Worm (Caenorhabditis elegans) whole organism, L2 larva: Measurements from ENCODE around the gene C34F6.11.

ENCODE experiments used
- C34F6.9 ChIP-seq: fragments of 150-350 bp; optimal IDR thresholded peaks from 2 replicates; lab custom pipeline; 2014; ENCODE audit warnings: missing biosample characterization, missing genetic modification characterization
- R02D3.7 ChIP-seq: fragments of 150-350 bp; optimal IDR thresholded peaks from 2 replicates; lab custom pipeline; 2014; ENCODE audit warnings: missing biosample characterization, missing genetic modification characterization
- Y55F3AM.14 ChIP-seq: fragments of 200-800 bp; sonication (Bioruptor generic); optimal IDR thresholded peaks from 2 replicates; lab custom pipeline; 2018; ENCODE audit warnings: mild to moderate bottlenecking, missing genetic modification characterization, missing compliant biosample characterization
- ZK546.5 ChIP-seq: sonication (generic microtip); optimal IDR thresholded peaks from 2 replicates; lab custom pipeline; 2017; ENCODE audit warnings: missing biosample characterization, missing genetic modification characterization
- alr-1 ChIP-seq: fragments of 150-350 bp; optimal IDR thresholded peaks from 2 replicates; lab custom pipeline; 2014; ENCODE audit warnings: missing biosample characterization, missing genetic modification characterization
- aly-2 ChIP-seq: fragments of 150-350 bp; optimal IDR thresholded peaks from 2 replicates; lab custom pipeline; 2014; ENCODE audit warnings: missing biosample characterization, missing genetic modification characterization
- ama-1 ChIP-seq: fragments of 150-350 bp; optimal IDR thresholded peaks from 2 replicates; lab custom pipeline; 2018; ENCODE audit warnings: inconsistent platforms
- ceh-16 ChIP-seq: fragments of 150-350 bp; optimal IDR thresholded peaks from 2 replicates; lab custom pipeline; 2014; ENCODE audit warnings: missing biosample characterization, missing genetic modification characterization
- ceh-82 ChIP-seq: fragments of 150-350 bp; optimal IDR thresholded peaks from 2 replicates; lab custom pipeline; 2014; ENCODE audit warnings: missing biosample characterization, missing genetic modification characterization
- crh-2 ChIP-seq: sonication (generic microtip); optimal IDR thresholded peaks from 2 replicates; lab custom pipeline; 2017; ENCODE audit warnings: missing biosample characterization, missing genetic modification characterization
- dmd-4 ChIP-seq: sonication (generic microtip); optimal IDR thresholded peaks from 2 replicates; lab custom pipeline; 2017; ENCODE audit warnings: missing biosample characterization, missing genetic modification characterization
- elt-1 ChIP-seq: fragments of 150-350 bp; optimal IDR thresholded peaks from 2 replicates; lab custom pipeline; 2014; ENCODE audit warnings: missing biosample characterization, missing genetic modification characterization
- elt-3 ChIP-seq: sonication (generic microtip); optimal IDR thresholded peaks from 2 replicates; lab custom pipeline; 2017; ENCODE audit warnings: missing biosample characterization, missing genetic modification characterization
- fos-1 ChIP-seq: fragments of 150-350 bp; optimal IDR thresholded peaks from 2 replicates; lab custom pipeline; 2014; ENCODE audit warnings: missing biosample characterization, missing genetic modification characterization
- gmeb-1 ChIP-seq: fragments of 150-350 bp; optimal IDR thresholded peaks from 2 replicates; lab custom pipeline; 2014; ENCODE audit warnings: missing biosample characterization, missing genetic modification characterization
- lin-11 ChIP-seq: fragments of 150-350 bp; sonication (generic microtip); optimal IDR thresholded peaks from 2 replicates; lab custom pipeline; 2014; ENCODE audit warnings: missing biosample characterization, missing genetic modification characterization, inconsistent platforms, mixed read lengths
- lin-13 ChIP-seq: fragments of 150-350 bp; optimal IDR thresholded peaks from 2 replicates; lab custom pipeline; 2014; ENCODE audit warnings: missing biosample characterization, missing genetic modification reagents, missing genetic modification characterization
- lin-39 ChIP-seq: fragments of 150-350 bp; optimal IDR thresholded peaks from 2 replicates; lab custom pipeline; 2014; ENCODE audit warnings: missing biosample characterization, missing genetic modification reagents, missing genetic modification characterization
- mdl-1 ChIP-seq, 2 experiments: fragments of 150-350 bp in 1 of 2; sonication (generic microtip) in 1 of 2; optimal IDR thresholded peaks; 2 replicates each; lab custom pipeline; 2017; ENCODE audit warnings: missing biosample characterization in 2 of 2, missing genetic modification characterization in 2 of 2
- nhr-21 ChIP-seq: fragments of 150-350 bp; optimal IDR thresholded peaks from 2 replicates; lab custom pipeline; 2014; ENCODE audit warnings: missing biosample characterization, missing genetic modification characterization
- nhr-237 ChIP-seq: fragments of 150-350 bp; optimal IDR thresholded peaks from 2 replicates; lab custom pipeline; 2014; ENCODE audit warnings: missing biosample characterization, missing genetic modification characterization
- nhr-25 ChIP-seq: fragments of 150-350 bp; sonication (generic microtip); optimal IDR thresholded peaks from 3 replicates; lab custom pipeline; 2014; ENCODE audit warnings: missing biosample characterization, missing genetic modification characterization
- nhr-6 ChIP-seq: fragments of 150-350 bp; optimal IDR thresholded peaks from 2 replicates; lab custom pipeline; 2014; ENCODE audit warnings: missing biosample characterization, missing genetic modification characterization
- nhr-77 ChIP-seq: fragments of 150-350 bp; optimal IDR thresholded peaks from 2 replicates; lab custom pipeline; 2014; ENCODE audit warnings: missing biosample characterization, missing genetic modification characterization
- peb-1 ChIP-seq: fragments of 150-350 bp; optimal IDR thresholded peaks from 2 replicates; lab custom pipeline; 2014; ENCODE audit warnings: missing biosample characterization, missing genetic modification characterization
- sma-3 ChIP-seq: sonication (generic microtip); optimal IDR thresholded peaks from 2 replicates; lab custom pipeline; 2016; ENCODE audit warnings: missing genetic modification reagents, missing genetic modification characterization, missing compliant biosample characterization
- sma-9 ChIP-seq, 2 experiments: fragments of 150-350 bp in 1 of 2; sonication (generic microtip) in 1 of 2; optimal IDR thresholded peaks; 2 replicates each; lab custom pipeline; 2014 to 2016; ENCODE audit warnings: missing genetic modification characterization in 2 of 2, mild to moderate bottlenecking in 1 of 2, missing biosample characterization in 1 of 2, missing compliant biosample characterization in 1 of 2, missing genetic modification reagents in 1 of 2, moderate library complexity in 1 of 2
- snpc-4 ChIP-seq: fragments of 150-350 bp; optimal IDR thresholded peaks from 2 replicates; lab custom pipeline; 2014; ENCODE audit warnings: missing biosample characterization, missing genetic modification characterization
- unc-39 ChIP-seq: fragments of 150-350 bp; optimal IDR thresholded peaks from 2 replicates; lab custom pipeline; 2014; ENCODE audit warnings: missing biosample characterization, missing genetic modification characterization
- unc-62 ChIP-seq: fragments of 150-350 bp; optimal IDR thresholded peaks from 2 replicates; lab custom pipeline; 2014; ENCODE audit warnings: missing biosample characterization, missing genetic modification reagents, missing genetic modification characterization
- ztf-1 ChIP-seq: fragments of 200-800 bp; sonication (Bioruptor generic); conservative IDR thresholded peaks from 2 replicates; pipeline ENCODE4 v1.3.6; 2022; ENCODE audit warnings: missing genetic modification characterization, missing compliant biosample characterization
- ztf-11 ChIP-seq: sonication (generic microtip); optimal IDR thresholded peaks from 2 replicates; lab custom pipeline; 2017; ENCODE audit warnings: missing biosample characterization, missing genetic modification characterization
- ztf-4 ChIP-seq: fragments of 150-350 bp; optimal IDR thresholded peaks from 2 replicates; lab custom pipeline; 2014; ENCODE audit warnings: missing biosample characterization, missing genetic modification characterization

Gene C34F6.11

ce11 chrX:11190443-11190842 lies 13.3 kb downstream of the C34F6.11 start:
- peak; percentile 45 for TF ChIP-seq nhr-21 (tag; lab: Kevin White, UChicago)
- peak; percentile 21 for TF ChIP-seq sma-3 (GFP tag; lab: Kevin White, UChicago)
- TF ChIP-seq snpc-4 (tag; lab: Kevin White, UChicago) = no peak
- TF ChIP-seq, all 48 proteins: peak for 2

- no peak for TF ChIP-seq dmd-4
- TF ChIP-seq elt-1 (tag; lab: Kevin White, UChicago) = no peak
- TF ChIP-seq ztf-4 = no peak
- no peak for TF ChIP-seq ceh-16 (tag; lab: Kevin White, UChicago)
- no peak for TF ChIP-seq nhr-6 (tag; lab: Kevin White, UChicago)
- no peak for TF ChIP-seq gmeb-1 (tag; lab: Kevin White, UChicago)
- no peak for TF ChIP-seq snpc-4 (tag; lab: Kevin White, UChicago)
- TF ChIP-seq peb-1 (tag; lab: Kevin White, UChicago) = no peak
- no peak for TF ChIP-seq nhr-25 (tag; lab: Kevin White, UChicago)
- TF ChIP-seq crh-2 (tag; lab: Kevin White, UChicago) = no peak
- no peak for TF ChIP-seq mdl-1 (tag; optimal IDR thresholded peaks at IDR 0.05; lab: Kevin White, UChicago)
- TF ChIP-seq unc-62 (GFP tag; lab: Kevin White, UChicago) = no peak
- TF ChIP-seq ceh-82 (tag; lab: Kevin White, UChicago) = no peak
- TF ChIP-seq lin-39 (tag; lab: Kevin White, UChicago) = no peak
- TF ChIP-seq elt-3 (tag; lab: Kevin White, UChicago) = no peak
- TF ChIP-seq, all 48 proteins: peak for 0
These were observed 14.2 kb downstream of the C34F6.11 start, which contains the start of gene F13D2.1 for ce11 chrX:11189515-11189914. TSS of gene F13D2.1 (minus strand) at chrX:11189615.

ce11 chrX:11185498-11185897 lies 18.2 kb downstream of the C34F6.11 start, which contains the start of gene gnrr-7:
TSS of gene gnrr-7 (plus strand) at chrX:11185798.
- TF ChIP-seq ztf-1 (GFP tag; lab: Robert Waterston, UW) (no peak), sma-9 (GFP tag; optimal IDR thresholded peaks at IDR 0.05; lab: Kevin White, UChicago) (no peak), sma-9 (tag; optimal IDR thresholded peaks at IDR 0.05; lab: Kevin White, UChicago) (no peak), Y55F3AM.14 (GFP tag; lab: Kevin White, UChicago) (no peak), ztf-11 (tag; lab: Kevin White, UChicago) (no peak), ZK546.5 (tag; lab: Kevin White, UChicago) (no peak), aly-2 (tag; lab: Kevin White, UChicago) (no peak)

ce11 chrX:11178599-11178998 lies 25.1 kb downstream of the C34F6.11 start, which contains the start of gene gnrr-6:
TSS of gene gnrr-6 (plus strand) at chrX:11178899.
- TF ChIP-seq Y55F3AM.14 (GFP tag; lab: Kevin White, UChicago) = no peak
- TF ChIP-seq alr-1 (tag; lab: Kevin White, UChicago) = no peak
- TF ChIP-seq peb-1 (tag; lab: Kevin White, UChicago) = no peak
- TF ChIP-seq unc-39 (tag; lab: Kevin White, UChicago) = no peak
- no peak for TF ChIP-seq nhr-25 (tag; lab: Kevin White, UChicago)
- TF ChIP-seq sma-9 (GFP tag; optimal IDR thresholded peaks at IDR 0.05; lab: Kevin White, UChicago) = no peak
- TF ChIP-seq sma-9 (tag; optimal IDR thresholded peaks at IDR 0.05; lab: Kevin White, UChicago) = no peak
- TF ChIP-seq mdl-1 (tag; optimal IDR thresholded peaks at IDR 0.05; lab: Kevin White, UChicago) = no peak
- TF ChIP-seq unc-62 (GFP tag; lab: Kevin White, UChicago) = no peak
- no peak for TF ChIP-seq nhr-237 (tag; lab: Kevin White, UChicago)
- no peak for TF ChIP-seq ztf-1 (GFP tag; lab: Robert Waterston, UW)
- no peak for TF ChIP-seq C34F6.9 (tag; lab: Kevin White, UChicago)
- TF ChIP-seq snpc-4 (tag; lab: Kevin White, UChicago) = no peak
- TF ChIP-seq, all 48 proteins: peak for 0

ce11 chrX:11162778-11163584 lies 40.8 kb downstream of the C34F6.11 start:
- TF ChIP-seq nhr-6 (tag; lab: Kevin White, UChicago) (no peak), Y55F3AM.14 (GFP tag; lab: Kevin White, UChicago) (no peak), ama-1 (no peak), lin-11 (tag; lab: Kevin White, UChicago) (no peak), lin-13 (no peak), nhr-77 (tag; lab: Kevin White, UChicago) (no peak), gmeb-1 (tag; lab: Kevin White, UChicago) (no peak), C34F6.9 (tag; lab: Kevin White, UChicago) (no peak), fos-1 (tag; lab: Kevin White, UChicago) (no peak), ceh-16 (tag; lab: Kevin White, UChicago) (no peak), ztf-11 (tag; lab: Kevin White, UChicago) (no peak), elt-1 (tag; lab: Kevin White, UChicago) (no peak), R02D3.7 (tag; lab: Kevin White, UChicago) (no peak), aly-2 (tag; lab: Kevin White, UChicago) (no peak)
